Worm (Caenorhabditis elegans): ENCODE measurements around the gene F45E4.5.

- TF ChIP-seq him-1 (tag; optimal IDR thresholded peaks at IDR 0.05) (no peak), dao-5 (tag; optimal IDR thresholded peaks at IDR 0.05) (no peak)
Measured at ce11 chrIV:7620450-7620849, 8.4 kb downstream of the F45E4.5 start.
